Worm (Caenorhabditis elegans): ENCODE measurements around the gene W05H5.1.

The W05H5.1 gene

ce11 chrII:12425644-12426222 is 18.8 kb downstream of the W05H5.1 start, which contains the start of gene daf-22 (continued):
- no peak for TF ChIP-seq F49E8.2 (tag; optimal IDR thresholded peaks at IDR 0.05; ENCODE audit: borderline replicate concordance)
- TF ChIP-seq F37D6.2 (tag; optimal IDR thresholded peaks at IDR 0.05), result no peak
- no peak for TF ChIP-seq ceh-62 (tag; optimal IDR thresholded peaks at IDR 0.05)
- TF ChIP-seq ceh-28 (tag; optimal IDR thresholded peaks at IDR 0.05), result no peak
- TF ChIP-seq lim-7 (GFP tag; IDR thresholded peaks at IDR 0.05), result no peak
- TF ChIP-seq dmd-6 (GFP tag; IDR thresholded peaks at IDR 0.05), result peak; percentile 74
- peak; percentile 76 for TF ChIP-seq pqm-1 (tag; optimal IDR thresholded peaks at IDR 0.05)
- TF ChIP-seq T26A8.4 (GFP tag; IDR thresholded peaks at IDR 0.05), result no peak
- no peak for TF ChIP-seq lin-15B (tag; optimal IDR thresholded peaks at IDR 0.05)
- no peak for TF ChIP-seq R02D3.7 (tag; optimal IDR thresholded peaks at IDR 0.05)
- TF ChIP-seq ztf-7 (tag; optimal IDR thresholded peaks at IDR 0.05), result no peak
- TF ChIP-seq snpc-4 (tag; optimal IDR thresholded peaks at IDR 0.05), result no peak
- no peak for TF ChIP-seq mdl-1 (tag; optimal IDR thresholded peaks at IDR 0.05)
- no peak for TF ChIP-seq nhr-41 (GFP tag; IDR thresholded peaks at IDR 0.05)
- peak; percentile 36 for TF ChIP-seq nhr-6 (tag; optimal IDR thresholded peaks at IDR 0.05)
- no peak for TF ChIP-seq dmd-8 (GFP tag; IDR thresholded peaks at IDR 0.05)
- TF ChIP-seq zag-1 (tag; optimal IDR thresholded peaks at IDR 0.05), result no peak
- TF ChIP-seq set-16 (GFP tag; IDR thresholded peaks at IDR 0.05), result no peak
- no peak for TF ChIP-seq vab-7 (GFP tag; IDR thresholded peaks at IDR 0.05)
- TF ChIP-seq hlh-11 (tag; optimal IDR thresholded peaks at IDR 0.05), result peak; percentile 70
- TF ChIP-seq daf-16 (GFP tag; optimal IDR thresholded peaks at IDR 0.05), result no peak
- TF ChIP-seq daf-16 (tag; optimal IDR thresholded peaks at IDR 0.05), result peak; percentile 75
- no peak for TF ChIP-seq arid-1 (GFP tag; conservative IDR thresholded peaks at IDR 0.05)
- peak; percentile 45 for TF ChIP-seq mes-2 (tag; optimal IDR thresholded peaks at IDR 0.05; ENCODE audit: poor library complexity, severe bottlenecking)
- no peak for TF ChIP-seq pha-4 (GFP tag; IDR thresholded peaks at IDR 0.05)
- no peak for TF ChIP-seq pha-4 (tag; optimal IDR thresholded peaks at IDR 0.05)
- no peak for TF ChIP-seq zip-11 (GFP tag; IDR thresholded peaks at IDR 0.05)
- TF ChIP-seq mxl-3 (GFP tag; optimal IDR thresholded peaks at IDR 0.05), result no peak
- no peak for TF ChIP-seq daf-8 (GFP tag; IDR thresholded peaks at IDR 0.05)
- TF ChIP-seq mxl-2 (GFP tag; conservative IDR thresholded peaks at IDR 0.05), result no peak
- TF ChIP-seq spr-3 (GFP tag; optimal IDR thresholded peaks at IDR 0.05), result no peak
- TF ChIP-seq aly-2 (tag; optimal IDR thresholded peaks at IDR 0.05), result no peak
- TF ChIP-seq egl-43 (GFP tag; IDR thresholded peaks at IDR 0.05), result no peak
- peak; percentile 72 for TF ChIP-seq nhr-77 (tag; optimal IDR thresholded peaks at IDR 0.05)
- TF ChIP-seq nhr-28 (tag; optimal IDR thresholded peaks at IDR 0.05), result peak; percentile 100
- no peak for TF ChIP-seq Y105C5A.15 (GFP tag; IDR thresholded peaks at IDR 0.05)
- no peak for TF ChIP-seq rbr-2 (tag; optimal IDR thresholded peaks at IDR 0.05)
- no peak for TF ChIP-seq php-3 (GFP tag; IDR thresholded peaks at IDR 0.05)
- TF ChIP-seq lir-3 (tag; optimal IDR thresholded peaks at IDR 0.05), result no peak
- TF ChIP-seq nhr-237 (tag; optimal IDR thresholded peaks at IDR 0.05), result no peak
- no peak for TF ChIP-seq hmg-1.1 (GFP tag; IDR thresholded peaks at IDR 0.05)
- TF ChIP-seq egl-27 (tag; optimal IDR thresholded peaks at IDR 0.05), result no peak
- TF ChIP-seq zfp-2 (tag; optimal IDR thresholded peaks at IDR 0.05), result no peak
- TF ChIP-seq attf-4 (tag; optimal IDR thresholded peaks at IDR 0.05), result no peak
- TF ChIP-seq D1046.2 (GFP tag; IDR thresholded peaks at IDR 0.05), result no peak
- no peak for TF ChIP-seq spr-1 (tag; optimal IDR thresholded peaks at IDR 0.05)
- no peak for TF ChIP-seq Y75B8A.6 (GFP tag; IDR thresholded peaks at IDR 0.05)
- TF ChIP-seq gei-8 (GFP tag; optimal IDR thresholded peaks at IDR 0.05), result no peak
- TF ChIP-seq Y48G9A.11 (GFP tag; IDR thresholded peaks at IDR 0.05), result no peak
- no peak for TF ChIP-seq nhr-25 (tag; optimal IDR thresholded peaks at IDR 0.05; ENCODE audit: borderline replicate concordance, insufficient read depth)
- no peak for TF ChIP-seq T20F7.1 (GFP tag; optimal IDR thresholded peaks at IDR 0.05)
- no peak for TF ChIP-seq skn-1 (tag; optimal IDR thresholded peaks at IDR 0.05)
- TF ChIP-seq unc-130 (GFP tag; optimal IDR thresholded peaks at IDR 0.05), result no peak
